Worm (Caenorhabditis elegans) whole organism, L4 larva: ENCODE measurements around the gene srj-32.

ENCODE experiments used
- aha-1 ChIP-seq: fragments of 150-350 bp; peaks from one replicate; lab custom pipeline; 2014; ENCODE audit warnings: missing biosample characterization, missing genetic modification characterization
- ceh-44 ChIP-seq: fragments of 200-800 bp; sonication (Bioruptor generic); IDR thresholded peaks from 2 replicates; pipeline ENCODE4 v1.3.6; 2022; ENCODE audit warnings: missing genetic modification reagents, missing genetic modification characterization, missing compliant biosample characterization
- ces-1 ChIP-seq: fragments of 150-350 bp; sonication (generic microtip); optimal IDR thresholded peaks from 4 replicates; lab custom pipeline; 2014; ENCODE audit warnings: missing biosample characterization, missing genetic modification reagents, missing genetic modification characterization
- daf-12 ChIP-seq: fragments of 150-350 bp; optimal IDR thresholded peaks from 2 replicates; lab custom pipeline; 2014; ENCODE audit warnings: missing biosample characterization, missing genetic modification reagents, missing genetic modification characterization
- nhr-11 ChIP-seq: fragments of 150-350 bp; optimal IDR thresholded peaks from 2 replicates; lab custom pipeline; 2014; ENCODE audit warnings: missing biosample characterization, missing genetic modification characterization
- nhr-25 ChIP-seq: sonication (generic microtip); optimal IDR thresholded peaks from 2 replicates; lab custom pipeline; 2017; ENCODE audit warnings: missing genetic modification characterization, mild to moderate bottlenecking, missing compliant biosample characterization, antibody characterized with exemption, moderate library complexity, borderline replicate concordance; ENCODE audit not compliant: insufficient read depth
- zfp-2 ChIP-seq: sonication (generic microtip); optimal IDR thresholded peaks from 2 replicates; lab custom pipeline; 2016; ENCODE audit warnings: mild to moderate bottlenecking, missing genetic modification characterization, missing compliant biosample characterization
- ztf-11 ChIP-seq: fragments of 150-350 bp; optimal IDR thresholded peaks from 2 replicates; lab custom pipeline; 2014; ENCODE audit warnings: missing biosample characterization, missing genetic modification characterization

ce11 chrV:7326928-7327327 lies 29.8 kb upstream of the srj-32 start, which contains the start of gene F10G2.4:
- TF ChIP-seq nhr-11 (no peak), ztf-11 (no peak), nhr-25 (no peak), daf-12 (tag; lab: Kevin White, UChicago) (no peak), ces-1 (no peak), ceh-44 (GFP tag; lab: Robert Waterston, UW) (no peak), zfp-2 (tag; lab: Kevin White, UChicago) (no peak), aha-1 (no peak)
